Worm (Caenorhabditis elegans) whole organism, L4/young adult: ENCODE measurements around the gene cogc-2.

Source experiments
- W03F9.2 ChIP-seq: fragments of 150-350 bp; optimal IDR thresholded peaks from 2 replicates; lab custom pipeline; 2014; ENCODE audit warnings: missing biosample characterization, missing genetic modification characterization
- dao-5 ChIP-seq: sonication (generic microtip); optimal IDR thresholded peaks from 2 replicates; lab custom pipeline; 2016; ENCODE audit warnings: missing genotype, missing genetic modification characterization, moderate library complexity, missing compliant biosample characterization
- him-1 ChIP-seq: sonication (generic microtip); optimal IDR thresholded peaks from 2 replicates; lab custom pipeline; 2016; ENCODE audit warnings: missing genotype, missing genetic modification reagents, missing genetic modification characterization, missing compliant biosample characterization

The cogc-2 gene

ce11 chrIV:6991070-6991469, 48.3 kb downstream of the cogc-2 start:
- TF ChIP-seq W03F9.2 (tag; lab: Kevin White, UChicago) (no peak), dao-5 (tag; lab: Kevin White, UChicago) (no peak), him-1 (no peak)
